Fruit fly (Drosophila melanogaster) whole organism, embryonic: ENCODE measurements around the gene CG4133.
A peak's percentile ranks its signal among the peaks of the same experiment; 100 is the strongest.

ENCODE experiments used
- Atf-2 ChIP-seq: fragments of 200-800 bp; sonication (Bioruptor generic); optimal IDR thresholded peaks from 2 replicates; lab custom pipeline; 2016; ENCODE audit warnings: missing biosample characterization, missing genetic modification characterization
- Atf3 ChIP-seq: fragments of 200-800 bp; sonication (Bioruptor generic); optimal IDR thresholded peaks from 3 replicates; lab custom pipeline; 2016; ENCODE audit warnings: missing biosample characterization, missing genetic modification characterization
- Awh ChIP-seq: fragments of 200-800 bp; sonication (Bioruptor generic); IDR thresholded peaks from 2 replicates; pipeline ENCODE4, ENCODE4 v1.3.6; 2022; ENCODE audit warnings: missing biosample characterization, missing genetic modification characterization
- CG10267 ChIP-seq: fragments of 200-800 bp; sonication (Bioruptor generic); optimal IDR thresholded peaks from 2 replicates; lab custom pipeline; 2018; ENCODE audit warnings: missing biosample characterization, mild to moderate bottlenecking, missing genetic modification characterization, moderate library complexity
- CG10543 ChIP-seq: fragments of 200-800 bp; sonication (Bioruptor generic); optimal IDR thresholded peaks from 3 replicates; lab custom pipeline; 2017; ENCODE audit warnings: missing biosample characterization, mild to moderate bottlenecking, missing genetic modification characterization, moderate library complexity
- CG12391 ChIP-seq: fragments of 200-800 bp; sonication (Bioruptor generic); optimal IDR thresholded peaks from 3 replicates; lab custom pipeline; 2018; ENCODE audit warnings: missing biosample characterization, mild to moderate bottlenecking, missing genetic modification characterization, moderate library complexity
- CG12942 ChIP-seq: fragments of 200-800 bp; sonication (Bioruptor generic); optimal IDR thresholded peaks from 3 replicates; lab custom pipeline; 2016; ENCODE audit warnings: missing biosample characterization, missing genetic modification characterization
- CG13424 ChIP-seq: fragments of 200-800 bp; sonication (Bioruptor generic); optimal IDR thresholded peaks from 2 replicates; lab custom pipeline; 2019; ENCODE audit warnings: missing biosample characterization, mild to moderate bottlenecking, missing genetic modification characterization, moderate library complexity
- CG14710 ChIP-seq: fragments of 200-800 bp; sonication (Bioruptor generic); optimal IDR thresholded peaks from 3 replicates; lab custom pipeline; 2019; ENCODE audit warnings: missing biosample characterization, mild to moderate bottlenecking, missing genetic modification characterization, moderate library complexity
- CG17359 ChIP-seq: fragments of 200-800 bp; sonication (Bioruptor generic); optimal IDR thresholded peaks from 3 replicates; lab custom pipeline; 2018; ENCODE audit warnings: missing biosample characterization, mild to moderate bottlenecking, missing genetic modification characterization, moderate library complexity
- CG17568 ChIP-seq: fragments of 200-800 bp; sonication (Bioruptor generic); optimal IDR thresholded peaks from 2 replicates; lab custom pipeline; 2018; ENCODE audit warnings: missing biosample characterization, mild to moderate bottlenecking, missing genetic modification characterization, moderate library complexity
- CG18011 ChIP-seq: fragments of 200-800 bp; sonication (Bioruptor generic); optimal IDR thresholded peaks from 2 replicates; lab custom pipeline; 2017; ENCODE audit warnings: missing biosample characterization, missing genetic modification characterization, mild to moderate bottlenecking, moderate library complexity, missing genotype
- CG2116 ChIP-seq: fragments of 200-800 bp; sonication (Bioruptor generic); optimal IDR thresholded peaks from 3 replicates; lab custom pipeline; 2018; ENCODE audit warnings: missing biosample characterization, mild to moderate bottlenecking, missing genetic modification characterization
- CG2202 ChIP-seq: fragments of 200-800 bp; sonication (Bioruptor generic); optimal IDR thresholded peaks from 2 replicates; lab custom pipeline; 2018; ENCODE audit warnings: missing biosample characterization, mild to moderate bottlenecking, missing genetic modification characterization
- CG2875 ChIP-seq: fragments of 200-800 bp; sonication (Bioruptor generic); optimal IDR thresholded peaks from 2 replicates; lab custom pipeline; 2017; ENCODE audit warnings: missing biosample characterization, mild to moderate bottlenecking, missing genetic modification characterization, missing genetic modification reagents
- CG31365 ChIP-seq: fragments of 200-800 bp; sonication (Bioruptor generic); optimal IDR thresholded peaks from 2 replicates; lab custom pipeline; 2018; ENCODE audit warnings: missing biosample characterization, mild to moderate bottlenecking, missing genetic modification characterization
- CG3281 ChIP-seq: fragments of 200-800 bp; sonication (Bioruptor generic); optimal IDR thresholded peaks from 3 replicates; lab custom pipeline; 2017; ENCODE audit warnings: missing biosample characterization, mild to moderate bottlenecking, missing genetic modification characterization
- CG4424 ChIP-seq: fragments of 200-800 bp; sonication (Bioruptor generic); optimal IDR thresholded peaks from 3 replicates; lab custom pipeline; 2016; ENCODE audit warnings: missing biosample characterization, missing genetic modification characterization
- CG6254 ChIP-seq: fragments of 200-800 bp; sonication (Bioruptor generic); optimal IDR thresholded peaks from 3 replicates; lab custom pipeline; 2017; ENCODE audit warnings: mild to moderate bottlenecking, missing biosample characterization, missing genetic modification reagents, missing genetic modification characterization
- CG7357 ChIP-seq: fragments of 200-800 bp; sonication (Bioruptor generic); IDR thresholded peaks from 3 replicates; pipeline ENCODE4 v1.3.6; 2022; ENCODE audit warnings: missing biosample characterization, missing genetic modification characterization
- CG8924 ChIP-seq: fragments of 200-800 bp; optimal IDR thresholded peaks from 3 replicates; lab custom pipeline; 2019; ENCODE audit warnings: missing biosample characterization, mild to moderate bottlenecking, missing genetic modification characterization, moderate library complexity
- CG9817 ChIP-seq: fragments of 200-800 bp; sonication (Bioruptor generic); optimal IDR thresholded peaks from 2 replicates; lab custom pipeline; 2018; ENCODE audit warnings: missing biosample characterization, mild to moderate bottlenecking, missing genetic modification characterization, moderate library complexity
- Chrac-16 ChIP-seq: fragments of 200-800 bp; sonication (Bioruptor generic); optimal IDR thresholded peaks from 3 replicates; lab custom pipeline; 2016; ENCODE audit warnings: missing biosample characterization, missing genetic modification characterization
- CkIIα-i1 ChIP-seq: fragments of 200-800 bp; sonication (Bioruptor generic); IDR thresholded peaks from 2 replicates; pipeline ENCODE4 v1.3.6; 2022; ENCODE audit warnings: missing biosample characterization, missing genetic modification characterization
- Eip74EF ChIP-seq, 2 experiments: fragments of 200-800 bp in 1 of 2; fragments of >200 bp in 1 of 2; sonication (Bioruptor generic) in 1 of 2; optimal IDR thresholded peaks; 2 replicates each; lab custom pipeline; 2017 to 2019; ENCODE audit warnings: missing biosample characterization in 2 of 2, missing genetic modification characterization in 2 of 2, mild to moderate bottlenecking in 1 of 2, moderate library complexity in 1 of 2
- Ets97D ChIP-seq: fragments of 200-800 bp; sonication (Bioruptor generic); optimal IDR thresholded peaks from 3 replicates; lab custom pipeline; 2016; ENCODE audit warnings: missing biosample characterization, missing genetic modification characterization
- HLH54F ChIP-seq: fragments of 200-800 bp; sonication (Bioruptor generic); optimal IDR thresholded peaks from 3 replicates; lab custom pipeline; 2016; ENCODE audit warnings: missing biosample characterization, missing genetic modification characterization
- Hand ChIP-seq: fragments of 200-800 bp; sonication (Bioruptor generic); optimal IDR thresholded peaks from 2 replicates; lab custom pipeline; 2017; ENCODE audit warnings: mild to moderate bottlenecking, missing biosample characterization, missing genetic modification reagents, missing genetic modification characterization
- Hmr ChIP-seq: fragments of 200-800 bp; sonication (Bioruptor generic); optimal IDR thresholded peaks from 3 replicates; lab custom pipeline; 2017; ENCODE audit warnings: mild to moderate bottlenecking, missing biosample characterization, missing genetic modification reagents, missing genetic modification characterization
- Hr3 ChIP-seq: fragments of 200-800 bp; sonication (Bioruptor generic); optimal IDR thresholded peaks from 3 replicates; lab custom pipeline; 2016; ENCODE audit warnings: missing biosample characterization, missing genetic modification characterization
- Hr51 ChIP-seq, 2 experiments: fragments of 200-800 bp; sonication (Bioruptor generic); optimal IDR thresholded peaks; 2 replicates in 1 of 2; 3 replicates in 1 of 2; lab custom pipeline; 2016 to 2018; ENCODE audit warnings: missing biosample characterization in 2 of 2, missing genetic modification characterization in 2 of 2, mild to moderate bottlenecking in 1 of 2, moderate library complexity in 1 of 2
- Nf-YB ChIP-seq: fragments of 200-800 bp; sonication (Bioruptor generic); optimal IDR thresholded peaks from 3 replicates; lab custom pipeline; 2019; ENCODE audit warnings: missing biosample characterization, mild to moderate bottlenecking, missing genetic modification characterization, moderate library complexity
- PHDP ChIP-seq: fragments of 200-800 bp; sonication (Bioruptor generic); optimal IDR thresholded peaks from 3 replicates; lab custom pipeline; 2018; ENCODE audit warnings: missing biosample characterization, mild to moderate bottlenecking, missing genetic modification characterization, moderate library complexity
- Scr ChIP-seq: fragments of 200-800 bp; sonication (Bioruptor generic); IDR thresholded peaks from 2 replicates; pipeline ENCODE4 v1.3.6; 2022; ENCODE audit warnings: missing biosample characterization, missing genetic modification characterization; ENCODE audit not compliant: partially characterized antibody
- Side ChIP-seq: fragments of 200-800 bp; sonication (Bioruptor generic); optimal IDR thresholded peaks from 2 replicates; lab custom pipeline; 2016; ENCODE audit warnings: missing biosample characterization, missing genetic modification characterization
- Sox100B ChIP-seq: fragments of 200-800 bp; sonication (Bioruptor generic); optimal IDR thresholded peaks from 3 replicates; lab custom pipeline; 2018; ENCODE audit warnings: missing biosample characterization, mild to moderate bottlenecking, missing genetic modification characterization
- bsh ChIP-seq, 2 experiments: fragments of 200-800 bp; sonication (Bioruptor generic); optimal IDR thresholded peaks; 2 replicates each; lab custom pipeline; 2017 to 2018; ENCODE audit warnings: mild to moderate bottlenecking in 2 of 2, missing biosample characterization in 2 of 2, missing genetic modification characterization in 2 of 2, moderate library complexity in 1 of 2
- crol ChIP-seq: fragments of 200-800 bp; sonication (Bioruptor generic); IDR thresholded peaks from 2 replicates; pipeline ENCODE4 v1.3.6; 2022; ENCODE audit warnings: missing biosample characterization, missing genetic modification characterization
- dati ChIP-seq: fragments of 200-800 bp; sonication (Bioruptor generic); IDR thresholded peaks from 2 replicates; pipeline ENCODE4 v1.3.6; 2022; ENCODE audit warnings: missing biosample characterization, missing genetic modification characterization
- eyg ChIP-seq: fragments of 200-800 bp; sonication (Bioruptor generic); optimal IDR thresholded peaks from 3 replicates; lab custom pipeline; 2016; ENCODE audit warnings: missing biosample characterization, missing genetic modification characterization
- gfzf ChIP-seq: fragments of 200-800 bp; sonication (Bioruptor generic); optimal IDR thresholded peaks from 2 replicates; lab custom pipeline; 2016; ENCODE audit warnings: missing biosample characterization, mild to moderate bottlenecking, missing genetic modification characterization, moderate library complexity
- grn ChIP-seq: fragments of 200-800 bp; sonication (Bioruptor generic); optimal IDR thresholded peaks from 3 replicates; lab custom pipeline; 2017; ENCODE audit warnings: missing biosample characterization, missing genetic modification characterization
- gsb-n ChIP-seq: fragments of 200-800 bp; sonication (Bioruptor generic); optimal IDR thresholded peaks from 3 replicates; lab custom pipeline; 2018; ENCODE audit warnings: missing biosample characterization, mild to moderate bottlenecking, missing genetic modification characterization
- lbe ChIP-seq: fragments of 200-800 bp; sonication (Bioruptor generic); optimal IDR thresholded peaks from 2 replicates; lab custom pipeline; 2016; ENCODE audit warnings: missing biosample characterization, mild to moderate bottlenecking, missing genetic modification characterization
- odd ChIP-seq: fragments of 200-800 bp; sonication (Bioruptor generic); optimal IDR thresholded peaks from 2 replicates; lab custom pipeline; 2017; ENCODE audit warnings: missing biosample characterization, mild to moderate bottlenecking, missing genetic modification characterization
- salm ChIP-seq: fragments of 200-800 bp; sonication (Bioruptor generic); optimal IDR thresholded peaks from 2 replicates; lab custom pipeline; 2018; ENCODE audit warnings: missing biosample characterization, mild to moderate bottlenecking, missing genetic modification characterization
- slou ChIP-seq: fragments of 200-800 bp; sonication (Bioruptor generic); optimal IDR thresholded peaks from 3 replicates; lab custom pipeline; 2016; ENCODE audit warnings: missing biosample characterization, missing genetic modification characterization
- sna ChIP-seq: fragments of 200-800 bp; sonication (Bioruptor generic); IDR thresholded peaks from 2 replicates; pipeline ENCODE4 v1.3.6; 2022; ENCODE audit warnings: missing biosample characterization, missing genetic modification characterization; ENCODE audit not compliant: partially characterized antibody
- tin ChIP-seq: fragments of 200-800 bp; sonication (Bioruptor generic); optimal IDR thresholded peaks from 3 replicates; lab custom pipeline; 2016; ENCODE audit warnings: missing biosample characterization, missing genetic modification characterization

Gene CG4133

dm6 chr2L:471021-471479 is 15.7 kb downstream of the CG4133 start (continued):
- peak; percentile 84 for TF ChIP-seq crol
- TF ChIP-seq CG8924 (tag; lab: Kevin White, UChicago): peak; percentile 56
- no peak for TF ChIP-seq Scr (GFP tag; lab: Robert Waterston, UW)
- peak; percentile 40 for TF ChIP-seq odd
- no peak for TF ChIP-seq Side (GFP tag; lab: Kevin White, UChicago)
- TF ChIP-seq Atf-2 (GFP tag; lab: Kevin White, UChicago): no peak
- peak; percentile 46 for TF ChIP-seq CG4424 (GFP tag; lab: Kevin White, UChicago)
- TF ChIP-seq PHDP (tag; lab: Kevin White, UChicago): peak; percentile 84
- TF ChIP-seq CG2202 (tag; lab: Kevin White, UChicago): peak; percentile 22
- TF ChIP-seq CG17359 (tag; lab: Kevin White, UChicago): peak; percentile 81
- peak; percentile 70 for TF ChIP-seq salm (tag; lab: Kevin White, UChicago)
- peak; percentile 41 for TF ChIP-seq Hr3 (GFP tag; lab: Kevin White, UChicago)
- peak; percentile 78 for TF ChIP-seq CG13424 (tag; lab: Kevin White, UChicago)
- peak; percentile 45 for TF ChIP-seq CG2875 (GFP tag; lab: Kevin White, UChicago)
- TF ChIP-seq CG7357 (GFP tag; lab: Robert Waterston, UW): peak; percentile 55; the same call in 1 of the 3 replicates
- TF ChIP-seq Chrac-16 (GFP tag; lab: Kevin White, UChicago): peak; percentile 35
- TF ChIP-seq Hand (GFP tag; lab: Kevin White, UChicago): peak; percentile 33
- peak; percentile 76 for TF ChIP-seq Hmr
- no peak for TF ChIP-seq HLH54F
- TF ChIP-seq Awh (GFP tag; lab: Robert Waterston, UW): no peak
- no peak for TF ChIP-seq CG31365
- no peak for TF ChIP-seq CG10543 (GFP tag; lab: Kevin White, UChicago)
- TF ChIP-seq CG12942 (GFP tag; lab: Kevin White, UChicago): peak; percentile 0
- peak; percentile 50 for TF ChIP-seq CG10267 (tag; lab: Kevin White, UChicago)
- peak; percentile 4 for TF ChIP-seq CG14710
- TF ChIP-seq gfzf: no peak
- TF ChIP-seq Sox100B (GFP tag; lab: Kevin White, UChicago): peak; percentile 64
- TF ChIP-seq gsb-n (tag; lab: Kevin White, UChicago): peak; percentile 60
- peak; percentile 34 for TF ChIP-seq Nf-YB (GFP tag; lab: Kevin White, UChicago)
- TF ChIP-seq lbe (GFP tag; lab: Kevin White, UChicago): peak; percentile 61
- peak; percentile 26 for TF ChIP-seq CG18011 (GFP tag; lab: Kevin White, UChicago)
- peak; percentile 40 for TF ChIP-seq CG6254
- no peak for TF ChIP-seq dati (GFP tag; lab: Robert Waterston, UW)
- TF ChIP-seq CG12391: peak; percentile 81
- peak; percentile 6 for TF ChIP-seq tin (GFP tag; lab: Kevin White, UChicago)
- peak; percentile 47 for TF ChIP-seq CG9817
- no peak for TF ChIP-seq CG2116
- TF ChIP-seq sna (GFP tag; lab: Robert Waterston, UW): no peak
- TF ChIP-seq Ets97D (GFP tag; lab: Kevin White, UChicago): no peak
- no peak for TF ChIP-seq Atf3
- peak in 1 of 2 experiments; percentile 77 for TF ChIP-seq bsh (GFP tag; optimal IDR thresholded peaks at IDR 0.05; lab: Kevin White, UChicago)
- TF ChIP-seq Eip74EF (GFP tag; optimal IDR thresholded peaks at IDR 0.05; lab: Kevin White, UChicago): peak in 1 of 2 experiments; percentile 25
- peak; percentile 27 for TF ChIP-seq CG17568
- TF ChIP-seq CG3281 (GFP tag; lab: Kevin White, UChicago): peak; percentile 56
- no peak for TF ChIP-seq CkIIα-i1 (GFP tag; lab: Robert Waterston, UW)
- peak; percentile 64 for TF ChIP-seq slou (GFP tag; lab: Kevin White, UChicago)
- peak in 1 of 2 experiments; percentile 83 for TF ChIP-seq Hr51 (GFP tag; optimal IDR thresholded peaks at IDR 0.05; lab: Kevin White, UChicago)
- TF ChIP-seq grn: no peak
- no peak for TF ChIP-seq eyg (GFP tag; lab: Kevin White, UChicago)
